Worm (Caenorhabditis elegans) whole organism, mixed stage, embryonic: Measurements from ENCODE around the gene B0524.5.

ENCODE experiments used
- M03D4.4 ChIP-seq: sonication (generic microtip); optimal IDR thresholded peaks from 2 replicates; lab custom pipeline; 2017; ENCODE audit warnings: mild to moderate bottlenecking, missing genetic modification characterization, missing compliant biosample characterization
- bed-3 ChIP-seq: fragments of 200-800 bp; sonication (Bioruptor generic); optimal IDR thresholded peaks from 3 replicates; lab custom pipeline; 2018; ENCODE audit warnings: mild to moderate bottlenecking, missing genetic modification characterization, moderate library complexity, missing compliant biosample characterization
- blmp-1 ChIP-seq: fragments of 150-350 bp; optimal IDR thresholded peaks from 2 replicates; lab custom pipeline; 2014; ENCODE audit warnings: missing biosample characterization, missing genetic modification characterization
- ceh-39 ChIP-seq: fragments of 150-350 bp; optimal IDR thresholded peaks from 2 replicates; lab custom pipeline; 2014; ENCODE audit warnings: missing biosample characterization, missing genetic modification characterization
- ceh-43 ChIP-seq: fragments of 200-800 bp; sonication (Bioruptor generic); optimal IDR thresholded peaks from 2 replicates; lab custom pipeline; 2018; ENCODE audit warnings: mild to moderate bottlenecking, missing genetic modification characterization, moderate library complexity, missing compliant biosample characterization
- ceh-83 ChIP-seq: fragments of 200-800 bp; sonication (Bioruptor generic); optimal IDR thresholded peaks from 2 replicates; lab custom pipeline; 2018; ENCODE audit warnings: mild to moderate bottlenecking, missing genetic modification characterization, missing compliant biosample characterization
- ces-1 ChIP-seq: fragments of 150-350 bp; optimal IDR thresholded peaks from 2 replicates; lab custom pipeline; 2014; ENCODE audit warnings: missing biosample characterization, missing genetic modification reagents, missing genetic modification characterization
- cnd-1 ChIP-seq: fragments of 200-800 bp; sonication (Bioruptor generic); optimal IDR thresholded peaks from 2 replicates; lab custom pipeline; 2018; ENCODE audit warnings: mild to moderate bottlenecking, missing genetic modification characterization, missing compliant biosample characterization
- drap-1 ChIP-seq: fragments of 200-800 bp; sonication (Bioruptor generic); optimal IDR thresholded peaks from 3 replicates; lab custom pipeline; 2018; ENCODE audit warnings: mild to moderate bottlenecking, missing genetic modification characterization, missing compliant biosample characterization
- elt-1 ChIP-seq: sonication (generic microtip); optimal IDR thresholded peaks from 2 replicates; lab custom pipeline; 2017; ENCODE audit warnings: missing genetic modification characterization, mild to moderate bottlenecking, missing compliant biosample characterization, antibody characterized with exemption, moderate library complexity, borderline replicate concordance; ENCODE audit not compliant: insufficient read depth
- elt-3 ChIP-seq: fragments of 150-350 bp; optimal IDR thresholded peaks from 2 replicates; lab custom pipeline; 2014; ENCODE audit warnings: missing biosample characterization, missing genetic modification characterization
- flh-1 ChIP-seq: fragments of 200-800 bp; sonication (Bioruptor generic); optimal IDR thresholded peaks from 2 replicates; lab custom pipeline; 2018; ENCODE audit warnings: mild to moderate bottlenecking, missing genetic modification characterization, moderate library complexity, missing compliant biosample characterization
- ham-2 ChIP-seq: fragments of 200-800 bp; sonication (Bioruptor generic); optimal IDR thresholded peaks from 2 replicates; lab custom pipeline; 2018; ENCODE audit warnings: mild to moderate bottlenecking, missing genetic modification characterization, missing compliant biosample characterization
- hlh-1 ChIP-seq: fragments of 150-350 bp; optimal IDR thresholded peaks from 2 replicates; lab custom pipeline; 2014; ENCODE audit warnings: missing biosample characterization, missing genetic modification reagents, missing genetic modification characterization
- lin-13 ChIP-seq: fragments of 150-350 bp; optimal IDR thresholded peaks from 2 replicates; lab custom pipeline; 2014; ENCODE audit warnings: missing biosample characterization, missing genetic modification characterization
- lin-32 ChIP-seq: fragments of 200-800 bp; sonication (Bioruptor generic); optimal IDR thresholded peaks from 2 replicates; lab custom pipeline; 2018; ENCODE audit warnings: mild to moderate bottlenecking, missing genetic modification characterization, missing compliant biosample characterization
- lsy-2 ChIP-seq: fragments of 150-350 bp; optimal IDR thresholded peaks from 2 replicates; lab custom pipeline; 2014; ENCODE audit warnings: missing biosample characterization, missing genetic modification characterization
- mab-5 ChIP-seq: fragments of 150-350 bp; optimal IDR thresholded peaks from 2 replicates; lab custom pipeline; 2014; ENCODE audit warnings: missing biosample characterization, missing genetic modification characterization
- mep-1 ChIP-seq: fragments of 150-350 bp; optimal IDR thresholded peaks from 2 replicates; lab custom pipeline; 2017; ENCODE audit warnings: missing biosample characterization, missing genetic modification reagents, missing genetic modification characterization, inconsistent platforms
- mls-2 ChIP-seq: sonication (generic microtip); optimal IDR thresholded peaks from 2 replicates; lab custom pipeline; 2016; ENCODE audit warnings: mild to moderate bottlenecking, missing genetic modification characterization, moderate library complexity, missing compliant biosample characterization
- nhr-12 ChIP-seq: fragments of 150-350 bp; optimal IDR thresholded peaks from 2 replicates; lab custom pipeline; 2014; ENCODE audit warnings: missing biosample characterization, missing genetic modification characterization
- nhr-2 ChIP-seq: fragments of 150-350 bp; optimal IDR thresholded peaks from 2 replicates; lab custom pipeline; 2014; ENCODE audit warnings: missing biosample characterization, missing genetic modification characterization
- nhr-237 ChIP-seq: fragments of 150-350 bp; optimal IDR thresholded peaks from 2 replicates; lab custom pipeline; 2014; ENCODE audit warnings: missing biosample characterization, missing genetic modification characterization
- nhr-28 ChIP-seq: fragments of 150-350 bp; optimal IDR thresholded peaks from 2 replicates; lab custom pipeline; 2014; ENCODE audit warnings: missing biosample characterization, missing genetic modification characterization
- nhr-76 ChIP-seq: sonication (generic microtip); optimal IDR thresholded peaks from 2 replicates; lab custom pipeline; 2017; ENCODE audit warnings: missing biosample characterization, missing genetic modification characterization
- pha-4 ChIP-seq: fragments of 150-350 bp; optimal IDR thresholded peaks from 2 replicates; lab custom pipeline; 2018; ENCODE audit warnings: missing biosample characterization, missing genetic modification reagents, missing genetic modification characterization
- sem-2 ChIP-seq: fragments of 200-800 bp; sonication (Bioruptor generic); optimal IDR thresholded peaks from 2 replicates; lab custom pipeline; 2018; ENCODE audit warnings: mild to moderate bottlenecking, missing genetic modification characterization, missing compliant biosample characterization
- snpc-4 ChIP-seq: fragments of 150-350 bp; optimal IDR thresholded peaks from 2 replicates; lab custom pipeline; 2014; ENCODE audit warnings: missing biosample characterization, missing genetic modification characterization
- sptf-1 ChIP-seq: sonication (generic microtip); optimal IDR thresholded peaks from 2 replicates; lab custom pipeline; 2017; ENCODE audit warnings: mild to moderate bottlenecking, missing genetic modification characterization, moderate library complexity, missing compliant biosample characterization
- tbx-8 ChIP-seq: fragments of 200-800 bp; sonication (Bioruptor generic); optimal IDR thresholded peaks from 2 replicates; lab custom pipeline; 2018; ENCODE audit warnings: mild to moderate bottlenecking, missing genetic modification characterization, moderate library complexity, missing compliant biosample characterization
- unc-120 ChIP-seq: sonication (generic microtip); optimal IDR thresholded peaks from 2 replicates; lab custom pipeline; 2017; ENCODE audit warnings: missing genetic modification characterization, missing compliant biosample characterization; ENCODE audit not compliant: poor library complexity, severe bottlenecking
- unc-39 ChIP-seq: fragments of 150-350 bp; optimal IDR thresholded peaks from 2 replicates; lab custom pipeline; 2014; ENCODE audit warnings: missing biosample characterization, missing genetic modification characterization
- unc-62 ChIP-seq: fragments of 150-350 bp; optimal IDR thresholded peaks from 2 replicates; lab custom pipeline; 2014; ENCODE audit warnings: missing biosample characterization, missing genetic modification reagents, missing genetic modification characterization
- zip-8 ChIP-seq: fragments of 150-350 bp; optimal IDR thresholded peaks from 2 replicates; lab custom pipeline; 2014; ENCODE audit warnings: missing biosample characterization, missing genetic modification characterization
- ztf-11 ChIP-seq: fragments of 150-350 bp; optimal IDR thresholded peaks from 2 replicates; lab custom pipeline; 2014; ENCODE audit warnings: missing biosample characterization, missing genetic modification characterization

B0524.5 gene

DNA sequence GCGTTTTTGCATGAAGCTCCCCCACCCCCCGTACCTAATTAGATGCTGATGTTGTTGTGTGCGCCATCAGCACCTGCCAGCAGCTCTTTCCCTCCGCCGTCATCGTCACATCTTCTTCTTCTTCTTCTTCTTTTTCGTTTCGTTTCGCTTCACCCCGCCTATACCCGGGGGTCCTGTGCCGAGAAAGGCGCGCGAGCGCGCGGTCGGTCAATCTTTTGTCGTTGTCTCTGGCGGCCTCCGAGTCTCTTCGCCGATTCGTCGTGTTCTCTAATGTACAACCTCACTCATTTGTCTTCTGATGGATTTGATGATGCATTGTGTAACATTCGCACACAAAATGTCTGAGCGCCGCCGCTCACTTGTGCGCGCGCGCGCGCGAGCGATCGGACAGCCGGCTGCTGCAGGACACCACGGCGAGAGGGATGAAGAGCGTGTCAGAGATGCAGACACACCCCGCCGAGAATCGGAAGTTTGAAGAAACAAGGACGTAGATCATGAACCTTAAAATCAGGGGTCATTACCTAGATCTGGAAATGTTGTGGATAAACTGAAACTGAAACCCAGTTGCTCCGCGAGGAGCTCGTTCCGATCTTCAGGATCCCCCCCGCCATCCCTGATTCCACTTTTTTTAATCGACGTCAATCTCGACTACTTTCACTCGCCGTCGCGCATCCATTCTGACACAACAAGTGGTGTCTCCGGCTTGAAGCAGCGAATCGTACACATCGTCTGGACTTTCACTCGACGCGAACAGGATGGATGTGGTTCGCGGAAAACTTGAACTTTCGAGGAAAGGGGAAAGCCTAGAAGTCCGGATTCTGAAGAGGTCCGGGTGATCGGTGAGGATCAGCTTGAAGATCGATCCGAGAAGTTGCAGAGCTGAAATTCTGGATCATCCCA is 30.0 kb upstream of the B0524.5 start:
- TF ChIP-seq nhr-76 (tag; lab: Kevin White, UChicago) (no peak), lsy-2 (tag; lab: Kevin White, UChicago) (peak; percentile 52), tbx-8 (peak; percentile 74), nhr-2 (peak; percentile 47), mab-5 (tag; lab: Kevin White, UChicago) (peak; percentile 42), cnd-1 (peak; percentile 31), elt-1 (tag; lab: Kevin White, UChicago) (no peak), nhr-12 (tag; lab: Kevin White, UChicago) (peak; percentile 3), elt-3 (tag; lab: Kevin White, UChicago) (peak; percentile 30), nhr-28 (no peak), hlh-1 (tag; lab: Kevin White, UChicago) (peak; percentile 94), flh-1 (GFP tag; lab: Kevin White, UChicago) (no peak), bed-3 (GFP tag; lab: Kevin White, UChicago) (peak; percentile 42), pha-4 (tag; lab: Kevin White, UChicago) (peak; percentile 91), ceh-83 (GFP tag; lab: Kevin White, UChicago) (peak; percentile 11), unc-39 (tag; lab: Kevin White, UChicago) (no peak), unc-62 (GFP tag; lab: Kevin White, UChicago) (peak; percentile 98), snpc-4 (no peak), lin-13 (tag; lab: Kevin White, UChicago) (no peak), lin-32 (GFP tag; lab: Kevin White, UChicago) (no peak), ceh-43 (GFP tag; lab: Kevin White, UChicago) (peak; percentile 29), ham-2 (peak; percentile 98), nhr-237 (peak; percentile 78), zip-8 (no peak), sem-2 (GFP tag; lab: Kevin White, UChicago) (no peak), ztf-11 (tag; lab: Kevin White, UChicago) (peak; percentile 42), sptf-1 (peak; percentile 89), mls-2 (peak; percentile 83), ces-1 (GFP tag; lab: Kevin White, UChicago) (peak; percentile 82), ceh-39 (tag; lab: Kevin White, UChicago) (no peak), unc-120 (peak; percentile 94), blmp-1 (peak; percentile 60), M03D4.4 (tag; lab: Kevin White, UChicago) (peak; percentile 72), mep-1 (tag; lab: Kevin White, UChicago) (peak; percentile 79), drap-1 (GFP tag; lab: Kevin White, UChicago) (peak; percentile 64)
- TF ChIP-seq, all 35 proteins: peak for 24

- TF ChIP-seq unc-62 (GFP tag; lab: Kevin White, UChicago), result no peak
- peak; percentile 86 for TF ChIP-seq ces-1 (GFP tag; lab: Kevin White, UChicago)
- TF ChIP-seq unc-39 (tag; lab: Kevin White, UChicago), result no peak
Observed at ce11 chrIII:1922516-1922915, 28.8 kb upstream of the B0524.5 start.

DNA sequence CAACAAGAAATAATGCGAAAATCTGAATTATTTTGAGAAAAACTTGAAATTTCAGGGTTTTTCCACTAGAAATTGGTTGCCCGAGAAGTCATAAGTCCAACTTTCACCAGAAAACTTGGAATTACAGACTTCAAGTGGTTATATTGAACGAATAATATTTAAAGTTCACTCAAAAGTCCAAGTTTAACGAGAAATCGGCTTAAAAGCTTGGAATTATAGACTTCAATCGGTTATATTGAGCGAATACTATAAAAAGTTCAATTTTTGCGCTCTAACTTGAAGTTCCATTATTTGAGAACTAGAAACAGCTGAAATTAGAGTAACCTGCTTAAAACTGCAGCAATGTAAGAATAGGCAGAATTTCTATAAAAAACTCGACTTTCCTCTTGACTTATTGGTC is 28.4 kb upstream of the B0524.5 start:
- TF ChIP-seq mep-1 (tag; lab: Kevin White, UChicago) (no peak), hlh-1 (tag; lab: Kevin White, UChicago) (no peak), unc-120 (no peak), nhr-12 (tag; lab: Kevin White, UChicago) (no peak), lsy-2 (tag; lab: Kevin White, UChicago) (no peak), sem-2 (GFP tag; lab: Kevin White, UChicago) (no peak), drap-1 (GFP tag; lab: Kevin White, UChicago) (no peak), unc-62 (GFP tag; lab: Kevin White, UChicago) (no peak)
